Fruit fly (Drosophila melanogaster): ENCODE results near the gene CG10171.

- no peak for TF ChIP-seq CG8478 (optimal IDR thresholded peaks at IDR 0.05)
- no peak for TF ChIP-seq CTCF (optimal IDR thresholded peaks at IDR 0.05)
These were observed 36.4 kb upstream of the CG10171 start, which contains the start of gene CG33263 for dm6 chr3L:13424068-13424467.

All from S2 (cell line).